Worm (Caenorhabditis elegans) whole organism, L2 larva: ENCODE results near the gene cyp-33D3.

Source experiments
- C34F6.9 ChIP-seq: fragments of 150-350 bp; optimal IDR thresholded peaks from 2 replicates; lab custom pipeline; 2014; ENCODE audit warnings: missing biosample characterization, missing genetic modification characterization
- R02D3.7 ChIP-seq: fragments of 150-350 bp; optimal IDR thresholded peaks from 2 replicates; lab custom pipeline; 2014; ENCODE audit warnings: missing biosample characterization, missing genetic modification characterization
- Y55F3AM.14 ChIP-seq: fragments of 200-800 bp; sonication (Bioruptor generic); optimal IDR thresholded peaks from 2 replicates; lab custom pipeline; 2018; ENCODE audit warnings: mild to moderate bottlenecking, missing genetic modification characterization, missing compliant biosample characterization
- ZK546.5 ChIP-seq: sonication (generic microtip); optimal IDR thresholded peaks from 2 replicates; lab custom pipeline; 2017; ENCODE audit warnings: missing biosample characterization, missing genetic modification characterization
- alr-1 ChIP-seq: fragments of 150-350 bp; optimal IDR thresholded peaks from 2 replicates; lab custom pipeline; 2014; ENCODE audit warnings: missing biosample characterization, missing genetic modification characterization
- aly-2 ChIP-seq: fragments of 150-350 bp; optimal IDR thresholded peaks from 2 replicates; lab custom pipeline; 2014; ENCODE audit warnings: missing biosample characterization, missing genetic modification characterization
- ama-1 ChIP-seq: fragments of 150-350 bp; optimal IDR thresholded peaks from 2 replicates; lab custom pipeline; 2018; ENCODE audit warnings: inconsistent platforms
- blmp-1 ChIP-seq: sonication (generic microtip); optimal IDR thresholded peaks from 2 replicates; lab custom pipeline; 2017; ENCODE audit warnings: missing genetic modification characterization, mild to moderate bottlenecking, missing compliant biosample characterization, antibody characterized with exemption, moderate library complexity; ENCODE audit not compliant: insufficient read depth
- ceh-16 ChIP-seq: fragments of 150-350 bp; optimal IDR thresholded peaks from 2 replicates; lab custom pipeline; 2014; ENCODE audit warnings: missing biosample characterization, missing genetic modification characterization
- crh-2 ChIP-seq: sonication (generic microtip); optimal IDR thresholded peaks from 2 replicates; lab custom pipeline; 2017; ENCODE audit warnings: missing biosample characterization, missing genetic modification characterization
- dmd-4 ChIP-seq: sonication (generic microtip); optimal IDR thresholded peaks from 2 replicates; lab custom pipeline; 2017; ENCODE audit warnings: missing biosample characterization, missing genetic modification characterization
- elt-1 ChIP-seq: fragments of 150-350 bp; optimal IDR thresholded peaks from 2 replicates; lab custom pipeline; 2014; ENCODE audit warnings: missing biosample characterization, missing genetic modification characterization
- fos-1 ChIP-seq: fragments of 150-350 bp; optimal IDR thresholded peaks from 2 replicates; lab custom pipeline; 2014; ENCODE audit warnings: missing biosample characterization, missing genetic modification characterization
- gmeb-1 ChIP-seq: fragments of 150-350 bp; optimal IDR thresholded peaks from 2 replicates; lab custom pipeline; 2014; ENCODE audit warnings: missing biosample characterization, missing genetic modification characterization
- lin-13 ChIP-seq: fragments of 150-350 bp; optimal IDR thresholded peaks from 2 replicates; lab custom pipeline; 2014; ENCODE audit warnings: missing biosample characterization, missing genetic modification reagents, missing genetic modification characterization
- lsy-2 ChIP-seq, 2 experiments: fragments of 150-350 bp in 1 of 2; sonication (generic microtip) in 1 of 2; optimal IDR thresholded peaks; 2 replicates each; lab custom pipeline; 2014 to 2017; ENCODE audit warnings: missing biosample characterization in 2 of 2, missing genetic modification characterization in 2 of 2
- mab-5 ChIP-seq: fragments of 150-350 bp; optimal IDR thresholded peaks from 2 replicates; lab custom pipeline; 2014; ENCODE audit warnings: missing biosample characterization, missing genetic modification characterization
- mbf-1 ChIP-seq: sonication (generic microtip); optimal IDR thresholded peaks from 2 replicates; lab custom pipeline; 2017; ENCODE audit warnings: missing biosample characterization, missing genetic modification characterization
- nhr-10 ChIP-seq: sonication (generic microtip); optimal IDR thresholded peaks from 2 replicates; lab custom pipeline; 2017; ENCODE audit warnings: missing biosample characterization, missing genetic modification characterization
- nhr-129 ChIP-seq: fragments of 150-350 bp; optimal IDR thresholded peaks from 2 replicates; lab custom pipeline; 2014; ENCODE audit warnings: missing biosample characterization, missing genetic modification characterization
- nhr-21 ChIP-seq: fragments of 150-350 bp; optimal IDR thresholded peaks from 2 replicates; lab custom pipeline; 2014; ENCODE audit warnings: missing biosample characterization, missing genetic modification characterization
- nhr-23 ChIP-seq: fragments of 150-350 bp; optimal IDR thresholded peaks from 2 replicates; lab custom pipeline; 2014; ENCODE audit warnings: missing biosample characterization, missing genetic modification reagents, missing genetic modification characterization
- nhr-6 ChIP-seq: fragments of 150-350 bp; optimal IDR thresholded peaks from 2 replicates; lab custom pipeline; 2014; ENCODE audit warnings: missing biosample characterization, missing genetic modification characterization
- nhr-77 ChIP-seq: fragments of 150-350 bp; optimal IDR thresholded peaks from 2 replicates; lab custom pipeline; 2014; ENCODE audit warnings: missing biosample characterization, missing genetic modification characterization
- peb-1 ChIP-seq: fragments of 150-350 bp; optimal IDR thresholded peaks from 2 replicates; lab custom pipeline; 2014; ENCODE audit warnings: missing biosample characterization, missing genetic modification characterization
- skn-1 ChIP-seq: sonication (generic microtip); optimal IDR thresholded peaks from 2 replicates; lab custom pipeline; 2017; ENCODE audit warnings: missing biosample characterization, missing genetic modification characterization
- unc-39 ChIP-seq: fragments of 150-350 bp; optimal IDR thresholded peaks from 2 replicates; lab custom pipeline; 2014; ENCODE audit warnings: missing biosample characterization, missing genetic modification characterization
- unc-55 ChIP-seq: fragments of 150-350 bp; sonication (generic microtip); optimal IDR thresholded peaks from 3 replicates; lab custom pipeline; 2014; ENCODE audit warnings: missing biosample characterization, missing genetic modification reagents, missing genetic modification characterization
- unc-62 ChIP-seq: fragments of 150-350 bp; optimal IDR thresholded peaks from 2 replicates; lab custom pipeline; 2014; ENCODE audit warnings: missing biosample characterization, missing genetic modification reagents, missing genetic modification characterization
- zag-1 ChIP-seq: fragments of 150-350 bp; optimal IDR thresholded peaks from 2 replicates; lab custom pipeline; 2014; ENCODE audit warnings: missing biosample characterization, missing genetic modification characterization
- ztf-11 ChIP-seq: sonication (generic microtip); optimal IDR thresholded peaks from 2 replicates; lab custom pipeline; 2017; ENCODE audit warnings: missing biosample characterization, missing genetic modification characterization

cyp-33D3 gene

DNA sequence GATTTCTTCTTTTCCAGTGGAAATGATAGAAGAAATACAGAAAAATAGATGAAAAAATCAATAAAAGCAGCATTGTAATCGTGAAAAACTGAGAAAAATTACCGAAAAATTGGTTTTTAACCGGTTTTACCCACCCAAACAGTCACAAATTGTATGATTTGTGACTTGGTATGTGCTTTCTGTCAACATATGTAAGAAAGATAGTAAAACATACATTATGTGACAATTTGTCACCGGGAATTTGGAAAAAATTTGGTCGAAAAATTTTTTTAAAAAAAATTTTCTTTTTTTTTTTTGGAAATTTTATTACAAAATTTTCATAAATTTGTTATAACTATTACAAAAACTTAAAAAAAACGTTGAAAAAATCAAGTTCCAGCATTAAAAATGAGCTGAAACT lies at the start of gene cyp-33D3:
cyp-33D3 (minus strand) TSS at position 101 of the 400 bp plus-strand sequence.
- TF ChIP-seq nhr-23 (tag; lab: Kevin White, UChicago), result no peak
- no peak for TF ChIP-seq unc-39 (tag; lab: Kevin White, UChicago)
- no peak for TF ChIP-seq ztf-11 (tag; lab: Kevin White, UChicago)
- no peak for TF ChIP-seq mbf-1 (tag; lab: Kevin White, UChicago)
- no peak for TF ChIP-seq mab-5 (tag; lab: Kevin White, UChicago)

- TF ChIP-seq nhr-6 (tag; lab: Kevin White, UChicago) (no peak), nhr-129 (tag; lab: Kevin White, UChicago) (no peak)
These were observed 36.8 kb upstream of the cyp-33D3 start, which contains the start of gene ceh-51 for ce11 chrV:18873833-18874232. TSS of gene ceh-51 (plus strand) at chrV:18874133.

DNA sequence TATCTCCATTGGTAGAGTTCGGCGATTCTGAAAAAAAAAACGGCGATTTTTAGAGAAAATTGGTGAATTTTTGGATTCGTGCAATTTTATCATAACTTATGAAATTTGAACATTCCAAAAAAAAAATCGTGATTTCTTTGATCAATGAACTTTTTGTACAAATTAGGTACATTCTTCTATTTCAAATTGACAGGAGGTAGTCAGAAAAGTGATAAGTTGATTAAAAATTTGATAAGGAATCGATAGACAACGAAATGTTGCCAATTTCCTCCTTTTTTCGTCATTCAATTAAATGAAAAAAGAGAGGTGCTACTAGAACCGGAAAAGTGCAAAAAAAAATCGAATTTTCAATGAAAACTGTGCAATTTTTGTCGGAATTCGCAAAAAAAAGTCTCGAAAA lies 33.9 kb upstream of the cyp-33D3 start:
- peak; percentile 56 for TF ChIP-seq fos-1 (tag; lab: Kevin White, UChicago)
- TF ChIP-seq nhr-77, result no peak
- TF ChIP-seq, all 48 proteins: peak for 1

- peak; percentile 28 for TF ChIP-seq unc-55 (GFP tag; lab: Kevin White, UChicago)
- peak; percentile 65 for TF ChIP-seq fos-1 (tag; lab: Kevin White, UChicago)
- TF ChIP-seq peb-1, result no peak
- TF ChIP-seq nhr-129 (tag; lab: Kevin White, UChicago), result peak; percentile 64
- TF ChIP-seq unc-62 (GFP tag; lab: Kevin White, UChicago), result no peak
- peak; percentile 37 for TF ChIP-seq C34F6.9 (tag; lab: Kevin White, UChicago)
- no peak for TF ChIP-seq ama-1 (lab: Kevin White, UChicago)
- no peak for TF ChIP-seq dmd-4 (tag; lab: Kevin White, UChicago)
- no peak for TF ChIP-seq nhr-10 (tag; lab: Kevin White, UChicago)
- no peak for TF ChIP-seq alr-1
- no peak for TF ChIP-seq nhr-23 (tag; lab: Kevin White, UChicago)
- TF ChIP-seq gmeb-1 (tag; lab: Kevin White, UChicago), result peak; percentile 28
- TF ChIP-seq R02D3.7 (tag; lab: Kevin White, UChicago), result no peak
- peak; percentile 78 for TF ChIP-seq crh-2 (tag; lab: Kevin White, UChicago)
- TF ChIP-seq unc-39 (tag; lab: Kevin White, UChicago), result no peak
- TF ChIP-seq blmp-1 (tag; lab: Kevin White, UChicago), result no peak
- no peak for TF ChIP-seq elt-1 (tag; lab: Kevin White, UChicago)
- peak in 1 of 2 experiments; percentile 42 for TF ChIP-seq lsy-2 (tag; optimal IDR thresholded peaks at IDR 0.05; lab: Kevin White, UChicago)
- no peak for TF ChIP-seq mab-5 (tag; lab: Kevin White, UChicago)
- peak; percentile 7 for TF ChIP-seq lin-13
These were observed 31.5 kb upstream of the cyp-33D3 start for ce11 chrV:18868517-18868916.

- no peak for TF ChIP-seq dmd-4 (tag; lab: Kevin White, UChicago)
These were observed 22.1 kb upstream of the cyp-33D3 start, which contains the start of gene wars-1 for ce11 chrV:18859121-18859520. TSS of gene wars-1 (minus strand) at chrV:18859221.

- TF ChIP-seq nhr-6 (tag; lab: Kevin White, UChicago) (no peak), skn-1 (tag; lab: Kevin White, UChicago) (peak; percentile 79), fos-1 (tag; lab: Kevin White, UChicago) (peak; percentile 61)
These were observed 17.8 kb upstream of the cyp-33D3 start for ce11 chrV:18854788-18855187.

DNA sequence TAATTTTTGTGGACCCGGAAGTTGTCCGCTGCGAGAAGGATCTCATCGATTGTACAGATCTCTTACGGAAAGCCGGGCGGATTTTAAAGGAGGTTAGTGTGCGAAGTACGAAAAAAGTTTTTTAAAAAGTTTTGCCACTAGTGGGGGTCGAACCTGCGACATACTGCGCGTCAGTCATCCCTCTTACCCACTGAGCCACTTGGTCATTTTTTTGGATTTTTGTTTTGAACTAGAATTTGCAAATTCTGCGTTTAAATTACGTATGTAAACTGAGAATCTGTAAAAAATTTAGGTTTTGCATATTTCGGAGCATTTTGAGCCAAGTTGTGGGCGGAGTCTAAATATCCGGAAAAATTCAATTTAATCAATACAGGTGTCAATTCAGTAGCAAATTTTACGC lies 11.6 kb upstream of the cyp-33D3 start:
- TF ChIP-seq nhr-77 (no peak), crh-2 (tag; lab: Kevin White, UChicago) (no peak), nhr-23 (tag; lab: Kevin White, UChicago) (no peak), ZK546.5 (no peak), ztf-11 (tag; lab: Kevin White, UChicago) (no peak), blmp-1 (tag; lab: Kevin White, UChicago) (no peak), alr-1 (no peak), gmeb-1 (tag; lab: Kevin White, UChicago) (no peak), mbf-1 (tag; lab: Kevin White, UChicago) (no peak), fos-1 (tag; lab: Kevin White, UChicago) (no peak), aly-2 (tag; lab: Kevin White, UChicago) (no peak), ceh-16 (tag; lab: Kevin White, UChicago) (no peak), Y55F3AM.14 (no peak), nhr-21 (tag; lab: Kevin White, UChicago) (no peak), lin-13 (no peak), unc-55 (GFP tag; lab: Kevin White, UChicago) (no peak), zag-1 (tag; lab: Kevin White, UChicago) (no peak), skn-1 (tag; lab: Kevin White, UChicago) (no peak)
